Worm (Caenorhabditis elegans) whole organism, midembryonic: ENCODE results near the gene sre-20.

Experiments used
- cog-1 ChIP-seq: sonication (generic microtip); optimal IDR thresholded peaks from 2 replicates; lab custom pipeline; 2016; ENCODE audit warnings: missing genetic modification characterization, missing compliant biosample characterization
- flt-1 ChIP-seq: fragments of 200-800 bp; sonication (Bioruptor generic); IDR thresholded peaks from 2 replicates; pipeline ENCODE4 v1.3.6; 2022; ENCODE audit warnings: missing genetic modification characterization, missing compliant biosample characterization
- med-1 ChIP-seq: sonication (generic microtip); optimal IDR thresholded peaks from 2 replicates; lab custom pipeline; 2017; ENCODE audit warnings: missing genetic modification characterization, mild to moderate bottlenecking, missing compliant biosample characterization, antibody characterized with exemption, missing genetic modification reagents; ENCODE audit not compliant: insufficient read depth
- ztf-23 ChIP-seq: fragments of 200-800 bp; sonication (Bioruptor generic); IDR thresholded peaks from 2 replicates; pipeline ENCODE4 v1.3.6; 2022; ENCODE audit warnings: missing genetic modification reagents, missing genetic modification characterization, missing compliant biosample characterization

DNA sequence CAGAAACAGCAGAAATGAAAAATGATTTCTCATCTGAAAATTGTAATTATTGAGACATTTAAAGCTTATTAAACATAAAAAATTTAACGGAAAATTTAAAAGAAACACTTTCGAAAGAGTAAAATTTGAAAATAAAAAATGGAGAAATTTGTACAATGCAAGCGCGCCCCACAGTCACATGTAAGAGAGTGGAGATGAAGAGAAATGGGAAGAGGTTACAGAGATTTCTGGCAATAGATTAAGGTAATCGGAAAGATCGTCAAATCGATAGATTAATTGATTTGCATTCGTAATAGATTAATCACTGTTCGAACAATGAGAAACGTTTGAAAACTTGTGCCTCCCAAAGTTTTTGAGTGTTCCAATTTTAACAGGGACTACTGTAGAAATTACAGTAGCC, 37.3 kb downstream of the sre-20 start, which contains the start of gene C15C8.4:
- TF ChIP-seq cog-1 (tag; lab: Kevin White, UChicago) (no peak), med-1 (GFP tag; lab: Kevin White, UChicago) (no peak), ztf-23 (GFP tag; lab: Robert Waterston, UW) (no peak), flt-1 (GFP tag; lab: Robert Waterston, UW) (no peak)
